Fruit fly (Drosophila melanogaster): Measurements from ENCODE around the gene CycT.
A peak's percentile ranks its signal among the peaks of the same experiment; 100 is the strongest.

Gene CycT

DNA sequence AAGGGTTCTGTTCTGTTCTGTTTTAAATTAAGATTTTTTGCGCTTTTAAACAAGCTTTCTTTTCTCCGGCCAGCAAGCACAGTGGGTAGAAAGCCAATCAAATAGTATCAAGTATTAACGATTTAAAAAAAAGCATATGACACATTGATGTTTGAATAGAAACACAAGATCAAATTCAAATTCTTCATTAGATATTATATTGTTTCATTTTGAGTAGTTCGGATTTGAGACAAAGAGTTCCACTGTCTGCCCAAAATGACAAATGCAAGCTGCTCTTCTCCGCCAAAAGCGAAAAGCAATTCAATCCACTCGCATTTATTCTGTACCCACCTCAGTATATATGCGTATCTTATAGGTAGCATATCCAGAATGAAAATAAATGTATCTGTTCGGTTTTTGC lies 55.4 kb downstream of the CycT start (continued):
- TF ChIP-seq CG16779 (tag; optimal IDR thresholded peaks at IDR 0.05) (no peak), CG6276 (GFP tag; optimal IDR thresholded peaks at IDR 0.05) (no peak), CG4318 (GFP tag; optimal IDR thresholded peaks at IDR 0.05) (no peak), Lpt (GFP tag; optimal IDR thresholded peaks at IDR 0.05) (peak; percentile 23), Blimp-1 (GFP tag; optimal IDR thresholded peaks at IDR 0.05) (peak; percentile 55), Smox (GFP tag; optimal IDR thresholded peaks at IDR 0.05) (peak; percentile 88), ss (GFP tag; optimal IDR thresholded peaks at IDR 0.05) (no peak), vri (GFP tag; optimal IDR thresholded peaks at IDR 0.05) (peak; percentile 76), acj6 (GFP tag; optimal IDR thresholded peaks at IDR 0.05) (peak; percentile 75), CG6792 (GFP tag; optimal IDR thresholded peaks at IDR 0.05) (peak; percentile 65), CG6163 (GFP tag; IDR thresholded peaks at IDR 0.05) (peak; percentile 76), CG31627 (GFP tag; optimal IDR thresholded peaks at IDR 0.05) (peak; percentile 89), Gug (GFP tag; IDR thresholded peaks at IDR 0.05) (no peak), Sox102F (GFP tag; optimal IDR thresholded peaks at IDR 0.05) (peak; percentile 91), Ets96B (tag; optimal IDR thresholded peaks at IDR 0.05) (no peak), CG34406 (GFP tag; optimal IDR thresholded peaks at IDR 0.05) (peak; percentile 69), Sox15 (GFP tag; optimal IDR thresholded peaks at IDR 0.05) (peak; percentile 66), pdm3 (GFP tag; optimal IDR thresholded peaks at IDR 0.05) (peak; percentile 68)
